Worm (Caenorhabditis elegans): ENCODE measurements around the gene gst-39.
"Not testable (repeated sequence)": the region's sequence is repeated elsewhere in the genome, so short reads cannot be mapped to it uniquely, and the experiment has no call there.

The gst-39 gene

DNA sequence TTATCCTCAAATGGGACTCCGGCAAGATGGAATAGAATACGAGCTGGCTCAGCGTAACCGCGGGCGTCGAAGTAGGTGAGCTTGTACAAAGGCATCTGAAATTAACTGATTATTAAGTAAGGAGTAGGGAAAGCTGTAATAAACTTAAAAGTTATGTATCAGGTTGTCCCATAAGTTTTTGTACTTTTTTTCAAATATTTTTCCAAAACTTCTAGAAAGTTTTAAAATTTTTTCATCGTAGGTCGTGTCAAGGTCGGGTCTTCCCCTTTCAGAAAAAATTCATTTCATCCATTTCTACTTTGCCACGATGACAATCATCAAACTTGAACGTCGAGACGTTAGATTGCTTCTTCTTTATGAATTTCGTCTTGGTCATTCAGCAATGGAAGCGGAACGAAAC lies at the start of gene gst-39:
TSS of gene gst-39 (minus strand) at position 101 of the 400 bp plus-strand sequence.
- not testable (repeated sequence) for TF ChIP-seq lim-6 (tag; optimal IDR thresholded peaks at IDR 0.05); ceh-24 (tag; optimal IDR thresholded peaks at IDR 0.05); T23F11.4 (GFP tag; optimal IDR thresholded peaks at IDR 0.05)

DNA sequence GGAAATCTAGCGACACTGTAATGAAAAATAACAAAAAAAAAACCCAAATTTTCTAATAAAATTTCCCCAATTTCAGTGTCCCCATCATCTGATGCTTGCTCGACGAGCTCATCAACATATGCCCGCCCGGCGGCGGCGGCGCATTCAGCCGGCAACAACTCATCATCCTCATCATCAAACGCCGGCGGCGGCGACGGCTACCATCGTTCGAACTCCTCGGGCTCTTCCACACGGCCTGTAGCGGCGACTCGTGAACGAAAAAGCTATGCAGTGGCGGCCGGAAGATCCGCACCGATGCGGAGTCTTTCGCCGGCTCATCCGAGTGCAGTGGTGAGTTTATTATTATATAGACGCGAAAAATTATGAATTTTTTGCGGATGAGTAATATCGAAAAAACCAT lies 48.4 kb upstream of the gst-39 start:
- TF ChIP-seq unc-3 (GFP tag; conservative IDR thresholded peaks at IDR 0.05) = no peak
- no peak for TF ChIP-seq unc-3 (tag; optimal IDR thresholded peaks at IDR 0.05)
- TF ChIP-seq unc-86 (tag; optimal IDR thresholded peaks at IDR 0.05) = no peak
- TF ChIP-seq nfya-1 (tag; optimal IDR thresholded peaks at IDR 0.05) = no peak
- no peak for TF ChIP-seq pros-1 (tag; optimal IDR thresholded peaks at IDR 0.05)
- no peak for TF ChIP-seq ets-4 (tag; optimal IDR thresholded peaks at IDR 0.05)
- no peak for TF ChIP-seq hlh-30 (tag; optimal IDR thresholded peaks at IDR 0.05; ENCODE audit: insufficient read depth)
- TF ChIP-seq ttx-3 (tag; optimal IDR thresholded peaks at IDR 0.05) = no peak
- TF ChIP-seq ceh-34 (tag; optimal IDR thresholded peaks at IDR 0.05) = no peak
- no peak for TF ChIP-seq ceh-6 (GFP tag; optimal IDR thresholded peaks at IDR 0.05)
- TF ChIP-seq hlh-8 (tag; optimal IDR thresholded peaks at IDR 0.05) = no peak
- TF ChIP-seq ceh-24 (tag; optimal IDR thresholded peaks at IDR 0.05) = no peak

DNA sequence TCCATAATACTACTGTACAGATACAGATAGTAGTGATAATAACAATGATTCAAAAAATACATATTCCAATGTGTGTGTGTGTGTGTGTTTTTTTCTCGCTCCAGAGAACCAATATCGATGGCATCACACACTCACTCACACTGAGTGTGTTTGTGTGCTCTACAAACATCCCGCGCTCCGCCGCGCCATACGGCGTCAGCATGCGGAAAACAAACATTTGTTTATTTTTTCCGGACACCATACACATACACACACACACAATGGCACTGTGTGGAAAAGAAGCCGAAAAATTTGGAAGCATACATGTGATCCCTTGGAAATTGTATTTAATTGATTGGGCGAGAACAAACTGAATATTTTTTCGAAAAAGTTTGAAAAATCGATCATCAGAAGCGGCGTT lies 47.3 kb upstream of the gst-39 start:
- TF ChIP-seq hlh-30 (tag; optimal IDR thresholded peaks at IDR 0.05; ENCODE audit: insufficient read depth) (no peak), fkh-10 (GFP tag; optimal IDR thresholded peaks at IDR 0.05) (no peak), pqm-1 (tag; optimal IDR thresholded peaks at IDR 0.05) (no peak), pha-2 (tag; optimal IDR thresholded peaks at IDR 0.05) (no peak), C38D4.7 (GFP tag; optimal IDR thresholded peaks at IDR 0.05) (no peak), ref-2 (tag; optimal IDR thresholded peaks at IDR 0.05) (no peak), rnt-1 (tag; optimal IDR thresholded peaks at IDR 0.05) (no peak), tbx-2 (tag; optimal IDR thresholded peaks at IDR 0.05) (no peak), K09A11.1 (tag; optimal IDR thresholded peaks at IDR 0.05; ENCODE audit: insufficient read depth) (no peak), gmeb-2 (tag; optimal IDR thresholded peaks at IDR 0.05) (no peak), unc-86 (tag; optimal IDR thresholded peaks at IDR 0.05) (no peak), elt-2 (tag; optimal IDR thresholded peaks at IDR 0.05) (no peak), mec-3 (tag; optimal IDR thresholded peaks at IDR 0.05; ENCODE audit: borderline replicate concordance) (no peak), sdc-2 (tag; optimal IDR thresholded peaks at IDR 0.05) (no peak), eyg-1 (tag; optimal IDR thresholded peaks at IDR 0.05) (no peak)

DNA sequence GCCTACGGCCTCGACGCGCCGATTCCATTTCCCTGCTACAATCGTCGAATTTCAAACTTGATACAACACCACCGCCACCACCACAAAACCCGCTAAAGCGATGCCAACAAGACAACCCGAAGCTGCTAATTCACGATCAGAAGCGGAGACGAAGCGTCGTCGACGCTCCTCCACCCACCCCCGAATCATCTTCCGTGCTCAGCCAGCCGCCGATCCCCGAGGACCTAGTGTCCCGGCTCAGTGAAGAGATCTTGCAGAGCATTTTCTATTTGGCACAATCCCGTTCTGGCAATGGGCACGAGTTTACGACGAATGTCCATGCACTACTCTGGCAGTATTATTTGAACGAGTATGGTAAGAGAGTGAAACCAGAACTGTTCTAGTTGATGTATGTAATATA lies 46.9 kb upstream of the gst-39 start:
- TF ChIP-seq hlh-15 (tag; optimal IDR thresholded peaks at IDR 0.05) (no peak), gmeb-2 (tag; optimal IDR thresholded peaks at IDR 0.05) (no peak), nfya-1 (tag; optimal IDR thresholded peaks at IDR 0.05) (no peak), syd-9 (tag; optimal IDR thresholded peaks at IDR 0.05) (no peak), unc-42 (tag; optimal IDR thresholded peaks at IDR 0.05) (no peak), T23F11.4 (GFP tag; optimal IDR thresholded peaks at IDR 0.05) (no peak)

DNA sequence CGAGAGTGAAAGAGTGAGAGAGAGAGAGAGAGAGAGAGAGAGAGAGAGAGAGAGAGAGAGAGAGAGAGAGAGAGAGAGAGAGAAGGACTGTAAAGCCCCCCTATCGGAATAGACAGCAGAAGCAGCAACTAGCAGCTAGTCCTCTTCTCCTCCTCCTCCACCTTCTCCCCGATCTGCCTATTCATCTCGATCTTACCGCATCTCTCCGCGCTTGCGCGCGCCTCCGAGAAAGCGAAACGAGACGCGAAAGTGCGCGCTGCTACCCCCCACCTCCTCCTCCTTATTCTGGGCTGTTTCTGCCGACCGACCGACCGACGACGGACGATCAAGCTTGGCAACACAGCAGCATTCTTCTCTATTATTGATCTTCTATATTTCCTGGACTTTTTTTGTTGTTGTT lies 46.2 kb upstream of the gst-39 start:
- TF ChIP-seq ttx-3 (tag; optimal IDR thresholded peaks at IDR 0.05) (no peak), syd-9 (tag; optimal IDR thresholded peaks at IDR 0.05) (no peak), ceh-18 (tag; optimal IDR thresholded peaks at IDR 0.05) (no peak), ceh-14 (tag; optimal IDR thresholded peaks at IDR 0.05) (no peak), unc-86 (tag; optimal IDR thresholded peaks at IDR 0.05) (no peak), pax-1 (tag; optimal IDR thresholded peaks at IDR 0.05) (no peak), nhr-232 (tag; optimal IDR thresholded peaks at IDR 0.05) (no peak), hlh-15 (tag; optimal IDR thresholded peaks at IDR 0.05) (no peak), lin-11 (tag; optimal IDR thresholded peaks at IDR 0.05) (no peak), pha-4 (tag; optimal IDR thresholded peaks at IDR 0.05) (no peak), C08G9.2 (tag; optimal IDR thresholded peaks at IDR 0.05) (no peak), unc-55 (GFP tag; optimal IDR thresholded peaks at IDR 0.05) (no peak), hlh-13 (GFP tag; optimal IDR thresholded peaks at IDR 0.05) (no peak), ceh-34 (tag; optimal IDR thresholded peaks at IDR 0.05) (peak; percentile 15), gmeb-2 (tag; optimal IDR thresholded peaks at IDR 0.05) (peak; percentile 28), pqm-1 (tag; optimal IDR thresholded peaks at IDR 0.05) (no peak), ceh-22 (tag; optimal IDR thresholded peaks at IDR 0.05) (no peak), pros-1 (tag; optimal IDR thresholded peaks at IDR 0.05) (no peak), ztf-16 (tag; optimal IDR thresholded peaks at IDR 0.05) (no peak), odd-2 (tag; optimal IDR thresholded peaks at IDR 0.05) (no peak), rnt-1 (tag; optimal IDR thresholded peaks at IDR 0.05) (peak; percentile 51), unc-3 (GFP tag; conservative IDR thresholded peaks at IDR 0.05) (no peak), unc-3 (tag; optimal IDR thresholded peaks at IDR 0.05) (no peak), sox-4 (tag; optimal IDR thresholded peaks at IDR 0.05) (no peak), elt-2 (tag; optimal IDR thresholded peaks at IDR 0.05) (no peak), K09A11.1 (tag; optimal IDR thresholded peaks at IDR 0.05; ENCODE audit: insufficient read depth) (no peak), ceh-48 (tag; optimal IDR thresholded peaks at IDR 0.05) (no peak)
